Fruit fly (Drosophila melanogaster): ENCODE measurements around the gene CG5196.

DNA sequence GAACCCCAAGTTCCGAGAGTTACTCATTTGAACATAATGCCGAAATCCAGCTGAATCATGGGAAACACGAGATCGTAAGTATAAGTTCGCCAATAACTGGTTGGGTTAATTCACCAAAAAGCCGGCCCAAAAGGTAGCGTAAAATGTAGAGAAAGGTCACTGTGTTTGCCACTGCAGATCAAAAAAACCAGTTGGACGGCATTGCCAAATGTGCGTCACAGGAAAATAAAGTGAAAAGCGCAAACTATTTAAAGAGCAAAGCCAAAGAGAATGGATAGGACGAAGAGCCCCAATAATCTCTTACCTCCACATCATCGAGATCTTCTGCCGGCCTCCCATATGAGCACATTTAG is 37.5 kb upstream of the CG5196 start:
- TF ChIP-seq ttk (optimal IDR thresholded peaks at IDR 0.05) (no peak), Myc (optimal IDR thresholded peaks at IDR 0.05) (no peak), h (optimal IDR thresholded peaks at IDR 0.05) (no peak), psq (optimal IDR thresholded peaks at IDR 0.05) (no peak), Sin3A (optimal IDR thresholded peaks at IDR 0.05) (no peak), insv (optimal IDR thresholded peaks at IDR 0.05) (no peak)

All from Kc167 (cell line).